Worm (Caenorhabditis elegans) whole organism, L4/young adult: ENCODE measurements around the gene spe-26.

Experiments
- W03F9.2 ChIP-seq: fragments of 150-350 bp; optimal IDR thresholded peaks from 2 replicates; lab custom pipeline; 2014; ENCODE audit warnings: missing biosample characterization, missing genetic modification characterization
- dao-5 ChIP-seq: sonication (generic microtip); optimal IDR thresholded peaks from 2 replicates; lab custom pipeline; 2016; ENCODE audit warnings: missing genotype, missing genetic modification characterization, moderate library complexity, missing compliant biosample characterization
- him-1 ChIP-seq: sonication (generic microtip); optimal IDR thresholded peaks from 2 replicates; lab custom pipeline; 2016; ENCODE audit warnings: missing genotype, missing genetic modification reagents, missing genetic modification characterization, missing compliant biosample characterization

ce11 chrIV:10436401-10436800 is 44.7 kb upstream of the spe-26 start, which contains the start of gene ins-1:
- TF ChIP-seq him-1 (tag; lab: Kevin White, UChicago) (no peak), dao-5 (tag; lab: Kevin White, UChicago) (no peak), W03F9.2 (tag; lab: Kevin White, UChicago) (no peak)
